Worm (Caenorhabditis elegans) whole organism, late embryonic: Measurements from ENCODE around the gene W02A2.8.

Source experiments
- ceh-2 ChIP-seq: sonication (generic microtip); optimal IDR thresholded peaks from 2 replicates; lab custom pipeline; 2016; ENCODE audit warnings: missing genotype, missing genetic modification characterization, missing compliant biosample characterization
- ceh-31 ChIP-seq: sonication (generic microtip); optimal IDR thresholded peaks from 2 replicates; lab custom pipeline; 2016; ENCODE audit warnings: missing genetic modification characterization, missing compliant biosample characterization
- ceh-48 ChIP-seq: sonication (generic microtip); optimal IDR thresholded peaks from 2 replicates; lab custom pipeline; 2016; ENCODE audit warnings: missing genetic modification characterization, inconsistent platforms, missing compliant biosample characterization
- gmeb-2 ChIP-seq: sonication (generic microtip); optimal IDR thresholded peaks from 2 replicates; lab custom pipeline; 2016; ENCODE audit warnings: missing genetic modification characterization, inconsistent platforms, missing compliant biosample characterization
- pqm-1 ChIP-seq: sonication (generic microtip); optimal IDR thresholded peaks from 2 replicates; lab custom pipeline; 2016; ENCODE audit warnings: missing genetic modification characterization, missing compliant biosample characterization
- ref-2 ChIP-seq: sonication (generic microtip); optimal IDR thresholded peaks from 2 replicates; lab custom pipeline; 2016; ENCODE audit warnings: missing genetic modification characterization, missing compliant biosample characterization
- tbx-2 ChIP-seq: sonication (generic microtip); optimal IDR thresholded peaks from 2 replicates; lab custom pipeline; 2016; ENCODE audit warnings: missing genetic modification characterization, missing compliant biosample characterization
- tbx-7 ChIP-seq: sonication (generic microtip); optimal IDR thresholded peaks from 2 replicates; lab custom pipeline; 2016; ENCODE audit warnings: missing genotype, missing genetic modification characterization, missing compliant biosample characterization
- unc-3 ChIP-seq, 2 experiments: fragments of 200-800 bp in 1 of 2; sonication (Bioruptor generic) in 1 of 2; sonication (generic microtip) in 1 of 2; conservative IDR thresholded peaks in 1 of 2; optimal IDR thresholded peaks in 1 of 2; 2 replicates each; pipeline versions ENCODE4 v1.3.6 to Lab custom; 2016 to 2022; ENCODE audit warnings: missing compliant biosample characterization in 2 of 2, missing genetic modification characterization in 2 of 2, missing genetic modification reagents in 1 of 2
- ztf-16 ChIP-seq: sonication (generic microtip); optimal IDR thresholded peaks from 2 replicates; lab custom pipeline; 2017; ENCODE audit warnings: missing genetic modification characterization, missing compliant biosample characterization

DNA sequence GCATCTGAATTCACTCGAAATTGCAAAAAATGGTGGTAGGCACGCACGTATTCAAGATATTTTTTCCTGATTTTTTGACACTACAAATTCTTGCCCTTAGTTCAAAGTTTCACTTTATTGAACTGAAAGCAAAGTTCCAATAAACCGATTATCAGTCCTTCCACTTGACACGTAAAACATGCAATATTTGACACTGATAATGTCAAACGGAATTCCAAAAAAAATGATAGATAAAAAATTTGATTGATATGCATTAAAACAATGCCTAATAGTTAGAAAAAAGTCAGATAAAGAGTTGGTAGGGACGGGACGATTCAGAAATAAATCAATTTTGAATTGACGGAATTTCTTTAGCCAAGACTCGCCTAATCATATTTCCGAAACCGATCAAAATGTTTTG is 31.3 kb downstream of the W02A2.8 start:
- TF ChIP-seq tbx-7 (tag; lab: Kevin White, UChicago), result no peak
- no peak for TF ChIP-seq tbx-2
- TF ChIP-seq gmeb-2 (tag; lab: Kevin White, UChicago), result no peak
- TF ChIP-seq pqm-1 (tag; lab: Kevin White, UChicago), result no peak
- TF ChIP-seq ceh-2 (tag; lab: Kevin White, UChicago), result no peak
- no peak for TF ChIP-seq ceh-48 (tag; lab: Kevin White, UChicago)
- no peak for TF ChIP-seq ztf-16 (tag; lab: Kevin White, UChicago)
- no peak for TF ChIP-seq unc-3 (GFP tag; conservative IDR thresholded peaks at IDR 0.05; lab: Robert Waterston, UW)
- no peak for TF ChIP-seq unc-3 (tag; optimal IDR thresholded peaks at IDR 0.05; lab: Kevin White, UChicago)
- TF ChIP-seq ceh-31 (tag; lab: Kevin White, UChicago), result no peak
- no peak for TF ChIP-seq ref-2 (tag; lab: Kevin White, UChicago)
